Fruit fly (Drosophila melanogaster): ENCODE results near the gene CG7573.

Gene CG7573

DNA sequence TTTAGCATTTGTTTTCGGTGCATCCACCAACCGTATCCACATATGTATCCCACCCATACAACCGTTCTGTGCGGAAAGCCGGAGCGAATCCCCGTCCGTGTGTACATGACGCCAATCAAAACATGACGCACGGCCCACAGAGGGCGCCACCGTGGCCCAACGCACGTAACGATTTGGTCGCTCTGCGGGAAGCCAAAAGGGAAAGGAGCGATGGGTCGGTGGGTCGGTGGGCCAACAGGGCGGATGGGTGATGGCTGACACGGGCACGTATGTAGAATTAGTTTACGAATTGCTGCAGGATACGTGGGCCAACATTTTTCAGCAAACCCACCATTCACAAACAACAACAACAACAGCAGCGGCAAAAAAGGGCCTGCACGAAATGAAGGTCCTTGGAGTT is 47.2 kb downstream of the CG7573 start (continued):
- TF ChIP-seq CG7839 (tag; optimal IDR thresholded peaks at IDR 0.05) (no peak), CG18619 (GFP tag; optimal IDR thresholded peaks at IDR 0.05) (no peak), Kr (GFP tag; optimal IDR thresholded peaks at IDR 0.05) (no peak), al (GFP tag; IDR thresholded peaks at IDR 0.05) (no peak), fd102C (GFP tag; optimal IDR thresholded peaks at IDR 0.05) (no peak), ttk (GFP tag; IDR thresholded peaks at IDR 0.05) (no peak), CG15269 (tag; optimal IDR thresholded peaks at IDR 0.05) (peak; percentile 35), CG43689 (GFP tag; IDR thresholded peaks at IDR 0.05) (no peak), CG10366 (GFP tag; IDR thresholded peaks at IDR 0.05) (peak; percentile 18; the same call in 1 of the 2 replicates), Poxn (GFP tag; IDR thresholded peaks at IDR 0.05) (no peak), tll (GFP tag; optimal IDR thresholded peaks at IDR 0.05) (no peak), ewg (GFP tag; optimal IDR thresholded peaks at IDR 0.05) (no peak), hkb (optimal IDR thresholded peaks at IDR 0.05) (no peak), hkb (GFP tag; IDR thresholded peaks at IDR 0.05) (peak; percentile 22; the same call in 1 of the 2 replicates), CG13287 (GFP tag; IDR thresholded peaks at IDR 0.05; ENCODE audit: partially characterized antibody) (no peak), ERR (GFP tag; optimal IDR thresholded peaks at IDR 0.05) (no peak), CG1024 (GFP tag; IDR thresholded peaks at IDR 0.05) (no peak), Xbp1 (GFP tag; optimal IDR thresholded peaks at IDR 0.05) (no peak), Spps (tag; optimal IDR thresholded peaks at IDR 0.05) (no peak), nmo (GFP tag; optimal IDR thresholded peaks at IDR 0.05) (no peak), oc (tag; optimal IDR thresholded peaks at IDR 0.05) (peak; percentile 5), CG34224 (GFP tag; IDR thresholded peaks at IDR 0.05; ENCODE audit: partially characterized antibody) (no peak), unpg (GFP tag; optimal IDR thresholded peaks at IDR 0.05) (no peak), CG14050 (GFP tag; IDR thresholded peaks at IDR 0.05) (0 out of 3 replicates have a peak, but pooled peaks have one; percentile 10), CG6689 (GFP tag; IDR thresholded peaks at IDR 0.05) (no peak), Ssrp (tag; optimal IDR thresholded peaks at IDR 0.05) (no peak), CG11723 (GFP tag; optimal IDR thresholded peaks at IDR 0.05) (no peak), CG34422 (GFP tag; IDR thresholded peaks at IDR 0.05) (no peak), CG32772 (GFP tag; IDR thresholded peaks at IDR 0.05) (no peak), Ets65A (GFP tag) (no peak), CG5953 (GFP tag; IDR thresholded peaks at IDR 0.05) (0 out of 2 replicates have a peak, but pooled peaks have one; percentile 25), emc (GFP tag; optimal IDR thresholded peaks at IDR 0.05) (no peak), CG6175 (GFP tag; IDR thresholded peaks at IDR 0.05) (no peak), CG9437 (GFP tag; optimal IDR thresholded peaks at IDR 0.05) (no peak), CG1792 (GFP tag; optimal IDR thresholded peaks at IDR 0.05) (no peak), Ets97D (GFP tag; optimal IDR thresholded peaks at IDR 0.05) (no peak), Dll (GFP tag; IDR thresholded peaks at IDR 0.05; ENCODE audit: partially characterized antibody) (no peak), CG2875 (GFP tag; optimal IDR thresholded peaks at IDR 0.05) (no peak), stc (GFP tag; IDR thresholded peaks at IDR 0.05) (peak; percentile 35; the same call in 1 of the 2 replicates), rib (GFP tag; IDR thresholded peaks at IDR 0.05) (no peak), Drgx (GFP tag; IDR thresholded peaks at IDR 0.05) (no peak), HLH4C (GFP tag; IDR thresholded peaks at IDR 0.05; ENCODE audit: partially characterized antibody) (no peak), Trl (optimal IDR thresholded peaks at IDR 0.05) (no peak), Trl (GFP tag; optimal IDR thresholded peaks at IDR 0.05) (peak; percentile 8), luna (GFP tag; optimal IDR thresholded peaks at IDR 0.05) (no peak), CG12219 (GFP tag; optimal IDR thresholded peaks at IDR 0.05) (no peak), dysf (GFP tag; IDR thresholded peaks at IDR 0.05) (no peak), en (GFP tag; optimal IDR thresholded peaks at IDR 0.05) (no peak), CG4360 (GFP tag; IDR thresholded peaks at IDR 0.05) (peak; percentile 48), Chrac-16 (GFP tag; optimal IDR thresholded peaks at IDR 0.05) (no peak), ATbp (GFP tag; optimal IDR thresholded peaks at IDR 0.05) (peak; percentile 15), ac (GFP tag; optimal IDR thresholded peaks at IDR 0.05) (no peak)

Data from whole organism, embryonic.